Worm (Caenorhabditis elegans) whole organism, L2 larva: ENCODE results near the gene Y111B2A.2.
A peak's percentile ranks its signal among the peaks of the same experiment; 100 is the strongest.

Experiments
- F13H6.1 ChIP-seq: sonication (generic microtip); optimal IDR thresholded peaks from 2 replicates; lab custom pipeline; 2016; ENCODE audit warnings: missing genetic modification characterization, missing compliant biosample characterization
- R02D3.7 ChIP-seq: fragments of 150-350 bp; optimal IDR thresholded peaks from 2 replicates; lab custom pipeline; 2014; ENCODE audit warnings: missing biosample characterization, missing genetic modification characterization
- Y55F3AM.14 ChIP-seq: fragments of 200-800 bp; sonication (Bioruptor generic); optimal IDR thresholded peaks from 2 replicates; lab custom pipeline; 2018; ENCODE audit warnings: mild to moderate bottlenecking, missing genetic modification characterization, missing compliant biosample characterization
- ZK546.5 ChIP-seq: sonication (generic microtip); optimal IDR thresholded peaks from 2 replicates; lab custom pipeline; 2017; ENCODE audit warnings: missing biosample characterization, missing genetic modification characterization
- ama-1 ChIP-seq: fragments of 150-350 bp; optimal IDR thresholded peaks from 2 replicates; lab custom pipeline; 2018; ENCODE audit warnings: inconsistent platforms
- blmp-1 ChIP-seq: sonication (generic microtip); optimal IDR thresholded peaks from 2 replicates; lab custom pipeline; 2017; ENCODE audit warnings: missing genetic modification characterization, mild to moderate bottlenecking, missing compliant biosample characterization, antibody characterized with exemption, moderate library complexity; ENCODE audit not compliant: insufficient read depth
- ceh-16 ChIP-seq: fragments of 150-350 bp; optimal IDR thresholded peaks from 2 replicates; lab custom pipeline; 2014; ENCODE audit warnings: missing biosample characterization, missing genetic modification characterization
- ceh-82 ChIP-seq: fragments of 150-350 bp; optimal IDR thresholded peaks from 2 replicates; lab custom pipeline; 2014; ENCODE audit warnings: missing biosample characterization, missing genetic modification characterization
- crh-2 ChIP-seq: sonication (generic microtip); optimal IDR thresholded peaks from 2 replicates; lab custom pipeline; 2017; ENCODE audit warnings: missing biosample characterization, missing genetic modification characterization
- dmd-4 ChIP-seq: sonication (generic microtip); optimal IDR thresholded peaks from 2 replicates; lab custom pipeline; 2017; ENCODE audit warnings: missing biosample characterization, missing genetic modification characterization
- egl-27 ChIP-seq: sonication (generic microtip); optimal IDR thresholded peaks from 3 replicates; lab custom pipeline; 2017; ENCODE audit warnings: missing biosample characterization, missing genetic modification reagents, missing genetic modification characterization
- elt-3 ChIP-seq: sonication (generic microtip); optimal IDR thresholded peaks from 2 replicates; lab custom pipeline; 2017; ENCODE audit warnings: missing biosample characterization, missing genetic modification characterization
- fos-1 ChIP-seq: fragments of 150-350 bp; optimal IDR thresholded peaks from 2 replicates; lab custom pipeline; 2014; ENCODE audit warnings: missing biosample characterization, missing genetic modification characterization
- gmeb-1 ChIP-seq: fragments of 150-350 bp; optimal IDR thresholded peaks from 2 replicates; lab custom pipeline; 2014; ENCODE audit warnings: missing biosample characterization, missing genetic modification characterization
- lin-11 ChIP-seq: fragments of 150-350 bp; sonication (generic microtip); optimal IDR thresholded peaks from 2 replicates; lab custom pipeline; 2014; ENCODE audit warnings: missing biosample characterization, missing genetic modification characterization, inconsistent platforms, mixed read lengths
- lin-13 ChIP-seq: fragments of 150-350 bp; optimal IDR thresholded peaks from 2 replicates; lab custom pipeline; 2014; ENCODE audit warnings: missing biosample characterization, missing genetic modification reagents, missing genetic modification characterization
- lin-39 ChIP-seq: fragments of 150-350 bp; optimal IDR thresholded peaks from 2 replicates; lab custom pipeline; 2014; ENCODE audit warnings: missing biosample characterization, missing genetic modification reagents, missing genetic modification characterization
- lsy-2 ChIP-seq, 2 experiments: fragments of 150-350 bp in 1 of 2; sonication (generic microtip) in 1 of 2; optimal IDR thresholded peaks; 2 replicates each; lab custom pipeline; 2014 to 2017; ENCODE audit warnings: missing biosample characterization in 2 of 2, missing genetic modification characterization in 2 of 2
- nhr-129 ChIP-seq: fragments of 150-350 bp; optimal IDR thresholded peaks from 2 replicates; lab custom pipeline; 2014; ENCODE audit warnings: missing biosample characterization, missing genetic modification characterization
- nhr-23 ChIP-seq: fragments of 150-350 bp; optimal IDR thresholded peaks from 2 replicates; lab custom pipeline; 2014; ENCODE audit warnings: missing biosample characterization, missing genetic modification reagents, missing genetic modification characterization
- nhr-77 ChIP-seq: fragments of 150-350 bp; optimal IDR thresholded peaks from 2 replicates; lab custom pipeline; 2014; ENCODE audit warnings: missing biosample characterization, missing genetic modification characterization
- peb-1 ChIP-seq: fragments of 150-350 bp; optimal IDR thresholded peaks from 2 replicates; lab custom pipeline; 2014; ENCODE audit warnings: missing biosample characterization, missing genetic modification characterization
- sem-4 ChIP-seq: fragments of 150-350 bp; optimal IDR thresholded peaks from 2 replicates; lab custom pipeline; 2014; ENCODE audit warnings: missing biosample characterization, missing genetic modification reagents, missing genetic modification characterization
- skn-1 ChIP-seq: sonication (generic microtip); optimal IDR thresholded peaks from 2 replicates; lab custom pipeline; 2017; ENCODE audit warnings: missing biosample characterization, missing genetic modification characterization
- snpc-4 ChIP-seq: fragments of 150-350 bp; optimal IDR thresholded peaks from 2 replicates; lab custom pipeline; 2014; ENCODE audit warnings: missing biosample characterization, missing genetic modification characterization
- unc-39 ChIP-seq: fragments of 150-350 bp; optimal IDR thresholded peaks from 2 replicates; lab custom pipeline; 2014; ENCODE audit warnings: missing biosample characterization, missing genetic modification characterization
- unc-55 ChIP-seq: fragments of 150-350 bp; sonication (generic microtip); optimal IDR thresholded peaks from 3 replicates; lab custom pipeline; 2014; ENCODE audit warnings: missing biosample characterization, missing genetic modification reagents, missing genetic modification characterization
- unc-62 ChIP-seq: fragments of 150-350 bp; optimal IDR thresholded peaks from 2 replicates; lab custom pipeline; 2014; ENCODE audit warnings: missing biosample characterization, missing genetic modification reagents, missing genetic modification characterization
- zag-1 ChIP-seq: fragments of 150-350 bp; optimal IDR thresholded peaks from 2 replicates; lab custom pipeline; 2014; ENCODE audit warnings: missing biosample characterization, missing genetic modification characterization
- ztf-1 ChIP-seq: fragments of 200-800 bp; sonication (Bioruptor generic); conservative IDR thresholded peaks from 2 replicates; pipeline ENCODE4 v1.3.6; 2022; ENCODE audit warnings: missing genetic modification characterization, missing compliant biosample characterization
- ztf-11 ChIP-seq: sonication (generic microtip); optimal IDR thresholded peaks from 2 replicates; lab custom pipeline; 2017; ENCODE audit warnings: missing biosample characterization, missing genetic modification characterization
- ztf-4 ChIP-seq: fragments of 150-350 bp; optimal IDR thresholded peaks from 2 replicates; lab custom pipeline; 2014; ENCODE audit warnings: missing biosample characterization, missing genetic modification characterization

Gene Y111B2A.2

DNA sequence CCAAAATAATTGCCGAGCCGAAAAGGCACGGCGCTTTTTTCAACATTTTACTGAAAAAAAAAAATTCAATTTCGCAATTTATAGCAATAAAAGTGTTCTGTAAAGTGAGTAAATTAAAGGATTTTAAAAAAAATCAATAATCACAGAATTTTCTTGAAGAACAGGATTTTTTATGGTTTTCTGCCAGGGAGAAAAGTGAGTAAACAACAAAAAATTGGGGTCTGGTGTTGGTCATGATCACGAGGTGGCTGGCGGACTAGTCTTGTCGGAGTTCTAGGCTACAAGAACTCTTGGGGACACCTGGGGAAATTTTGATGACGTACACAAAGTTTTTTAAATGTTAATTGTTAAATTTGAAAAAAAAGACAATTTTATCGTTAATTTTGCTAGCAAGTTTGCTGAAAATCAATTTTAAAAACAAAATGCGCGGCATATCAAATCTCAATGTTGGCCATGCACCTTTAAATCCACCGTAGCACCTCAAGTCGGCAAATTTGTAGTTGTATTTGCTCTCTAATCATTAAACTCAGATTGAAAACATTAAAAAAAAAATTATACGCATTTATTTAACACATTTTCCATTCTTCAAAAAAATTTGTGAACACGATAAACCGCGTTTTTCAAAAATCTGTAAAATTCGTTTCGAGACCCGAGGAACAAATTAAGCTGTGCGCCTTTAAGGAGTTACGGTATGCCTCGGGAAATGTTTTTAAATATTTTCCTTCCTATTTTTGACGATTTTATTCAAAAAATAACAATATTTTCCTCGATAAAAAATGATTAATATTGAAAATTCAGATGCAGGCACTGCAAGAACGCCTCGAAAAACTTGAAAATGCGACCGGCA lies 38.9 kb upstream of the Y111B2A.2 start, which contains the start of the genes scav-3 and Y49E10.21 (continued):
- no peak for TF ChIP-seq unc-62 (GFP tag; lab: Kevin White, UChicago)

DNA sequence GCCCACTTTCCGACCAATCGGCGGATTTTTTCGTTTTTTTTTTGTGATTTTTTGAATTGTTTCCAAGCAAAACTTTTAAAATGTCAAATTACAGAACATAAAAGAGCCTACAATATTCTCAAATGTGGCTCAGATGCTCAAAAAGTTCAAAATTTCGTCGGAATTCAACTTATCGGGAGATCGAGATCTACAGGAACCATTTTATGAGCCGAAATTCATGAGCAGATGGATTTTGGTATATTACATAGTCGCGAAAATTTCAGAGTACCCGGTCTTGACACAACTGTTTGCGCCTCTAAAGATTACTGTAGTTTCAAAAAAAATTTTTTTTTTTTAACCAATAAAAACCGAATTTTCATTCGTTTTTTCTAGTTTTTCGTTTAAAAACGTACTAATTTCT lies 36.9 kb upstream of the Y111B2A.2 start:
- no peak for TF ChIP-seq lin-39 (tag; lab: Kevin White, UChicago)
- no peak for TF ChIP-seq fos-1
- TF ChIP-seq ama-1 (lab: Kevin White, UChicago) = no peak
- TF ChIP-seq R02D3.7 = no peak
- TF ChIP-seq blmp-1 (tag; lab: Kevin White, UChicago) = no peak
- no peak for TF ChIP-seq nhr-77 (tag; lab: Kevin White, UChicago)
- no peak for TF ChIP-seq Y55F3AM.14 (GFP tag; lab: Kevin White, UChicago)
- TF ChIP-seq peb-1 (tag; lab: Kevin White, UChicago) = no peak
- TF ChIP-seq unc-55 = no peak
- TF ChIP-seq dmd-4 (tag; lab: Kevin White, UChicago) = no peak
- TF ChIP-seq ZK546.5 (tag; lab: Kevin White, UChicago) = no peak
- TF ChIP-seq skn-1 = no peak
- no peak for TF ChIP-seq F13H6.1 (tag; lab: Kevin White, UChicago)
- TF ChIP-seq sem-4 (tag; lab: Kevin White, UChicago) = no peak
- no peak for TF ChIP-seq ceh-16 (tag; lab: Kevin White, UChicago)
- no peak for TF ChIP-seq ztf-4 (tag; lab: Kevin White, UChicago)
- no peak for TF ChIP-seq snpc-4 (tag; lab: Kevin White, UChicago)
- TF ChIP-seq nhr-129 (tag; lab: Kevin White, UChicago) = no peak

DNA sequence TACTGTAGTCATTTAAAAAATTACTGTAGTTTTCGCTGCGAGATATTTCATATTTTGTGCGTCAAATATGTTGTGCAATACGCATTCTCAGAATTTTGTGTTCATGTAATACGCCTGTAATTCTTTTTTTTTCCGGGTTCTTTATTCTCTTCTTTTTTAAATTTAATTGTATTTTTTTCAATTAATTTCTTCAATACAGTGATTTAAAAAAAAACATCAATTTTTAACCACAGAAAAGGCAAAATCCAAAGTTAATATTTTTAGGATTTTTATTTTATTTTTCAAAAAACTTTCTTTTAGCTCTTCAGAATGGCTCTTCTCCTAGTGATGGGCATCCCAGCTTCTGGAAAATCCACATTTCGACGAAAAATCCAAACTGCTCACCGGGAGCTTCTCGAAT lies 29.6 kb upstream of the Y111B2A.2 start, which contains the start of gene pstk-1:
pstk-1 (plus strand) TSS at position 301 of the 400 bp plus-strand sequence.
- TF ChIP-seq lin-11 (tag; lab: Kevin White, UChicago) = no peak
- no peak for TF ChIP-seq elt-3
- TF ChIP-seq nhr-77 (tag; lab: Kevin White, UChicago) = no peak
- no peak for TF ChIP-seq ZK546.5 (tag; lab: Kevin White, UChicago)
- TF ChIP-seq zag-1 (tag; lab: Kevin White, UChicago) = no peak
- no peak for TF ChIP-seq unc-39 (tag; lab: Kevin White, UChicago)
- TF ChIP-seq crh-2 = no peak
- TF ChIP-seq nhr-129 (tag; lab: Kevin White, UChicago) = no peak
- TF ChIP-seq lsy-2 (tag; optimal IDR thresholded peaks at IDR 0.05; lab: Kevin White, UChicago) = no peak
- no peak for TF ChIP-seq peb-1 (tag; lab: Kevin White, UChicago)
- TF ChIP-seq lin-13 (GFP tag; lab: Kevin White, UChicago) = no peak
- no peak for TF ChIP-seq snpc-4 (tag; lab: Kevin White, UChicago)

DNA sequence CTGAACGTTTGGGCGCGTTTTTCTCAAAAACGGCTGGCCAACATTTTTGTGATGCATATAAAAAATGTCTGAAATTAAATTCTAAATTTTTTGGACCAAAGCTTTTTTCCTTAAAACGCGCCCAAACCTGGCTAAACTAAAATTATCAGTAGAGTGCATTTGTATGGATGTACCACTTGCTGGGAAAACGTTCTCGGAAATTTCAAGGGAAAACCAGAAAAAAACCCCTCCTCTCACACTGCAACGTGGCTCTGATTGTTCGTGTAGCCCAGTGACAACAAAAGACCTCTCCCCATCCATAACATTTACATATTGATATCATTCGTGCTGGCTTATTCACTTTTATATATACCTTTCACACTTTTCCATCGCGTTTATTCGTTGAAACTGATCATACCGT lies 27.0 kb upstream of the Y111B2A.2 start, which contains the start of gene Y49E10.29:
Y49E10.29 (plus strand) TSS at position 301 of the 400 bp plus-strand sequence.
- TF ChIP-seq ceh-82 = no peak
- no peak for TF ChIP-seq fos-1
- no peak for TF ChIP-seq nhr-129 (tag; lab: Kevin White, UChicago)
- no peak for TF ChIP-seq egl-27
- no peak for TF ChIP-seq gmeb-1 (tag; lab: Kevin White, UChicago)

ce11 chrIII:12469800-12470199 lies 26.1 kb upstream of the Y111B2A.2 start:
- TF ChIP-seq F13H6.1 (tag; lab: Kevin White, UChicago) (no peak), ztf-1 (0 out of 2 replicates have a peak, but pooled peaks have one; percentile 8)

DNA sequence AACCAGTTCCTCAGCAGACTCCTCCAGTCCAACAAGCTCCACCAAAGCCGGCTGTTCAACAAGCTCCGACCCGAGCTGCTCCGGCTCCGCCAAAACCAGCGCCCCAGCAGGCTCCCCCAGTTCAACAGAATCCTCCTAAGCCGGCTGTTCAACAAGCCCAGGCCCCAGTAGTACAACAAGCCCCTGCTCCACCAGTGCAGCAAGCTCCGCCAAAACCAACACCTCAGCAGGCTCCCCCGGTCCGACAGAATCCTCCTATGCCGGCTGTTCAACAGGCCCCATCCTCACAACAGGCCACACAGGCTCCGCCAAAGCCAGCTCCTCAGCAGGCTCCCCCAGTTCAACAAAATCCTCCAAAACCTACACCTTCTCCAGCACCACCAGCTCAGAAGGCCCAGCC lies 25.3 kb upstream of the Y111B2A.2 start:
- TF ChIP-seq ztf-11 (tag; lab: Kevin White, UChicago) (no peak), nhr-23 (tag; lab: Kevin White, UChicago) (no peak), lsy-2 (tag; optimal IDR thresholded peaks at IDR 0.05; lab: Kevin White, UChicago) (no peak), unc-39 (tag; lab: Kevin White, UChicago) (no peak), dmd-4 (tag; lab: Kevin White, UChicago) (no peak), ceh-16 (tag; lab: Kevin White, UChicago) (no peak)
